Worm (Caenorhabditis elegans) whole organism, L1 larva: ENCODE measurements around the gene F35H10.2.

Experiments
- fkh-4 ChIP-seq: sonication (generic microtip); optimal IDR thresholded peaks from 2 replicates; lab custom pipeline; 2016; ENCODE audit warnings: missing compliant biosample characterization, missing genetic modification characterization, borderline replicate concordance
- lsy-2 ChIP-seq, 2 experiments: fragments of 150-350 bp; optimal IDR thresholded peaks; 2 replicates each; lab custom pipeline; 2014; ENCODE audit warnings: missing biosample characterization in 2 of 2, missing genetic modification characterization in 2 of 2
- rnt-1 ChIP-seq: sonication (generic microtip); optimal IDR thresholded peaks from 2 replicates; lab custom pipeline; 2016; ENCODE audit warnings: mild to moderate bottlenecking, missing genetic modification characterization, moderate library complexity, missing compliant biosample characterization
- snpc-4 ChIP-seq: fragments of 150-350 bp; optimal IDR thresholded peaks from 2 replicates; lab custom pipeline; 2014; ENCODE audit warnings: missing biosample characterization, missing genetic modification characterization

DNA sequence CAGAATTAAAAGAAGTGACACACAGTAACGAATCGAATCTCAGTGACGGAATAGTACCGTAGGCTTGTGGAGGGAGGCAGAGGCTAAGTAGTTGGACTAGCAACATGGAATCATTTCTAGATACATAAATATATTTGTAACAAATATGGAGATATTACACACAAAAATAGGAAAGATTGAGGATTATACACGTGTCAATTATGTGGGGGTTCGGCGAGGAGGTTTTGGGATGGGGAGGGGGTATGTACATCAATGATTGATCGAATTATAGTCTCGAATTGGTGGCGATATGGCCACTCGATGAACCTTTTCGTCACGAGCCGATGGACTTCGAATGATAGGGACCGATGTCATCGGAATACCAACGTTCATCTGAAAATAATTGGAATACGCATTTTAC lies 21.6 kb upstream of the F35H10.2 start:
- TF ChIP-seq rnt-1 (tag; lab: Kevin White, UChicago) (no peak), lsy-2 (tag; optimal IDR thresholded peaks at IDR 0.05; lab: Kevin White, UChicago) (no peak), snpc-4 (tag; lab: Kevin White, UChicago) (no peak), fkh-4 (tag; lab: Kevin White, UChicago) (no peak)
